Worm (Caenorhabditis elegans) whole organism, mixed stage, embryonic: Measurements from ENCODE around the gene Y48E1C.1.

Source experiments
- blmp-1 ChIP-seq: fragments of 150-350 bp; optimal IDR thresholded peaks from 2 replicates; lab custom pipeline; 2014; ENCODE audit warnings: missing biosample characterization, missing genetic modification characterization
- drap-1 ChIP-seq: fragments of 200-800 bp; sonication (Bioruptor generic); optimal IDR thresholded peaks from 3 replicates; lab custom pipeline; 2018; ENCODE audit warnings: mild to moderate bottlenecking, missing genetic modification characterization, missing compliant biosample characterization
- elt-1 ChIP-seq: sonication (generic microtip); optimal IDR thresholded peaks from 2 replicates; lab custom pipeline; 2017; ENCODE audit warnings: missing genetic modification characterization, mild to moderate bottlenecking, missing compliant biosample characterization, antibody characterized with exemption, moderate library complexity, borderline replicate concordance; ENCODE audit not compliant: insufficient read depth
- elt-3 ChIP-seq: fragments of 150-350 bp; optimal IDR thresholded peaks from 2 replicates; lab custom pipeline; 2014; ENCODE audit warnings: missing biosample characterization, missing genetic modification characterization
- lsy-2 ChIP-seq: fragments of 150-350 bp; optimal IDR thresholded peaks from 2 replicates; lab custom pipeline; 2014; ENCODE audit warnings: missing biosample characterization, missing genetic modification characterization
- nhr-12 ChIP-seq: fragments of 150-350 bp; optimal IDR thresholded peaks from 2 replicates; lab custom pipeline; 2014; ENCODE audit warnings: missing biosample characterization, missing genetic modification characterization
- nhr-237 ChIP-seq: fragments of 150-350 bp; optimal IDR thresholded peaks from 2 replicates; lab custom pipeline; 2014; ENCODE audit warnings: missing biosample characterization, missing genetic modification characterization
- pha-4 ChIP-seq: fragments of 150-350 bp; optimal IDR thresholded peaks from 2 replicates; lab custom pipeline; 2018; ENCODE audit warnings: missing biosample characterization, missing genetic modification reagents, missing genetic modification characterization
- tbx-8 ChIP-seq: fragments of 200-800 bp; sonication (Bioruptor generic); optimal IDR thresholded peaks from 2 replicates; lab custom pipeline; 2018; ENCODE audit warnings: mild to moderate bottlenecking, missing genetic modification characterization, moderate library complexity, missing compliant biosample characterization
- unc-39 ChIP-seq: fragments of 150-350 bp; optimal IDR thresholded peaks from 2 replicates; lab custom pipeline; 2014; ENCODE audit warnings: missing biosample characterization, missing genetic modification characterization
- ztf-11 ChIP-seq: fragments of 150-350 bp; optimal IDR thresholded peaks from 2 replicates; lab custom pipeline; 2014; ENCODE audit warnings: missing biosample characterization, missing genetic modification characterization

- TF ChIP-seq drap-1 (GFP tag; lab: Kevin White, UChicago), result no peak
- TF ChIP-seq nhr-12 (tag; lab: Kevin White, UChicago), result no peak
- TF ChIP-seq elt-1 (tag; lab: Kevin White, UChicago), result no peak
- TF ChIP-seq tbx-8, result no peak
- TF ChIP-seq nhr-237 (tag; lab: Kevin White, UChicago), result no peak
- no peak for TF ChIP-seq ztf-11 (tag; lab: Kevin White, UChicago)
- TF ChIP-seq pha-4, result peak; percentile 41
- TF ChIP-seq elt-3 (tag; lab: Kevin White, UChicago), result no peak
- TF ChIP-seq blmp-1 (tag; lab: Kevin White, UChicago), result no peak
- no peak for TF ChIP-seq unc-39 (tag; lab: Kevin White, UChicago)
- no peak for TF ChIP-seq lsy-2 (tag; lab: Kevin White, UChicago)
These were observed 41.8 kb downstream of the Y48E1C.1 start for ce11 chrII:13456622-13457021.
